Fruit fly (Drosophila melanogaster): ENCODE results near the gene CG14298.

CG14298 gene

dm6 chr3R:18915644-18916194 is 40.4 kb downstream of the CG14298 start:
- TF ChIP-seq CG10147 (GFP tag; optimal IDR thresholded peaks at IDR 0.05), result no peak
- TF ChIP-seq tx (GFP tag; optimal IDR thresholded peaks at IDR 0.05), result no peak
- no peak for TF ChIP-seq NK7.1 (GFP tag; optimal IDR thresholded peaks at IDR 0.05)
- TF ChIP-seq Eip74EF (GFP tag; optimal IDR thresholded peaks at IDR 0.05), result no peak
- TF ChIP-seq sna (GFP tag; IDR thresholded peaks at IDR 0.05; ENCODE audit: partially characterized antibody), result 0 out of 2 replicates have a peak, but pooled peaks have one; percentile 20
- TF ChIP-seq Bgb (GFP tag; IDR thresholded peaks at IDR 0.05; ENCODE audit: partially characterized antibody), result no peak
- peak; percentile 99 for TF ChIP-seq CG11504 (tag; optimal IDR thresholded peaks at IDR 0.05)
- TF ChIP-seq CG14860 (GFP tag; IDR thresholded peaks at IDR 0.05; ENCODE audit: partially characterized antibody), result no peak
- TF ChIP-seq Med (GFP tag), result peak; percentile 35
- no peak for TF ChIP-seq CG10543 (GFP tag; optimal IDR thresholded peaks at IDR 0.05)
- TF ChIP-seq kni (GFP tag; optimal IDR thresholded peaks at IDR 0.05), result no peak
- no peak for TF ChIP-seq CG14965 (GFP tag; optimal IDR thresholded peaks at IDR 0.05; ENCODE audit: borderline replicate concordance)
- TF ChIP-seq br (optimal IDR thresholded peaks at IDR 0.05), result no peak
- no peak for TF ChIP-seq CG15479 (GFP tag; optimal IDR thresholded peaks at IDR 0.05)
- TF ChIP-seq Dfd (GFP tag; optimal IDR thresholded peaks at IDR 0.05), result no peak
- peak in 1 of 3 experiments; percentile 53 for TF ChIP-seq Stat92E (GFP tag; optimal IDR thresholded peaks at IDR 0.05)
- no peak for TF ChIP-seq CG2678 (tag; optimal IDR thresholded peaks at IDR 0.05)
- TF ChIP-seq MBD-R2 (GFP tag; IDR thresholded peaks at IDR 0.05), result no peak
- TF ChIP-seq D19B (GFP tag; optimal IDR thresholded peaks at IDR 0.05), result peak; percentile 46
- no peak for TF ChIP-seq Trl (optimal IDR thresholded peaks at IDR 0.05)
- TF ChIP-seq Trl (GFP tag; optimal IDR thresholded peaks at IDR 0.05), result no peak
- TF ChIP-seq wor (GFP tag; IDR thresholded peaks at IDR 0.05), result no peak
- TF ChIP-seq CG2199 (GFP tag; IDR thresholded peaks at IDR 0.05), result peak; percentile 55; the same call in 1 of the 3 replicates
- no peak for TF ChIP-seq vvl (GFP tag; IDR thresholded peaks at IDR 0.05)
- TF ChIP-seq Ets65A (GFP tag), result peak; percentile 61
- TF ChIP-seq Pdp1 (GFP tag; optimal IDR thresholded peaks at IDR 0.05), result no peak
- no peak for TF ChIP-seq lmd (GFP tag; IDR thresholded peaks at IDR 0.05)
- TF ChIP-seq ranshi (GFP tag; IDR thresholded peaks at IDR 0.05), result no peak

dm6 chr3R:18916715-18917253 is 41.5 kb downstream of the CG14298 start:
- peak; percentile 58 for TF ChIP-seq gro (GFP tag; optimal IDR thresholded peaks at IDR 0.05)
- no peak for TF ChIP-seq CG16779 (GFP tag; IDR thresholded peaks at IDR 0.05)
- no peak for TF ChIP-seq usp (GFP tag; optimal IDR thresholded peaks at IDR 0.05)
- TF ChIP-seq D19A (tag; optimal IDR thresholded peaks at IDR 0.05), result no peak
- TF ChIP-seq CG11723 (GFP tag; optimal IDR thresholded peaks at IDR 0.05), result no peak
- TF ChIP-seq gce (GFP tag; IDR thresholded peaks at IDR 0.05), result no peak
- no peak for TF ChIP-seq TFAM (GFP tag; optimal IDR thresholded peaks at IDR 0.05)
- TF ChIP-seq B-H2 (GFP tag; optimal IDR thresholded peaks at IDR 0.05), result peak; percentile 57
- TF ChIP-seq rib (GFP tag; IDR thresholded peaks at IDR 0.05), result peak; percentile 88
- peak; percentile 68 for TF ChIP-seq ERR (GFP tag; optimal IDR thresholded peaks at IDR 0.05)
- no peak for TF ChIP-seq CkIIα-i1 (GFP tag; IDR thresholded peaks at IDR 0.05)
- TF ChIP-seq CG18011 (GFP tag; optimal IDR thresholded peaks at IDR 0.05), result no peak
- TF ChIP-seq Med (GFP tag), result peak; percentile 60
- TF ChIP-seq CG12744 (GFP tag; optimal IDR thresholded peaks at IDR 0.05), result no peak
- TF ChIP-seq CG12769 (tag; optimal IDR thresholded peaks at IDR 0.05), result peak; percentile 71
- TF ChIP-seq CTCF (GFP tag; optimal IDR thresholded peaks at IDR 0.05), result peak; percentile 57
- no peak for TF ChIP-seq dpn (GFP tag; optimal IDR thresholded peaks at IDR 0.05)
- TF ChIP-seq Doc3 (GFP tag; IDR thresholded peaks at IDR 0.05; ENCODE audit: partially characterized antibody), result no peak
- TF ChIP-seq yki (optimal IDR thresholded peaks at IDR 0.05), result no peak
- no peak for TF ChIP-seq NfI (GFP tag; optimal IDR thresholded peaks at IDR 0.05)
- TF ChIP-seq Sox102F (GFP tag; optimal IDR thresholded peaks at IDR 0.05), result no peak
- no peak for TF ChIP-seq CG1832 (GFP tag; optimal IDR thresholded peaks at IDR 0.05)
- no peak for TF ChIP-seq nom (GFP tag; optimal IDR thresholded peaks at IDR 0.05)
- TF ChIP-seq CG10654 (GFP tag; optimal IDR thresholded peaks at IDR 0.05), result no peak
- TF ChIP-seq otp (GFP tag; IDR thresholded peaks at IDR 0.05), result no peak
- no peak for TF ChIP-seq Ets65A (GFP tag)
